Fruit fly (Drosophila melanogaster) whole organism, wandering third instar larva: ENCODE measurements around the gene Cluap1.

Experiments used
- CG9705 ChIP-seq: fragments of 200-800 bp; sonication (Bioruptor generic); optimal IDR thresholded peaks from 2 replicates; lab custom pipeline; 2018; ENCODE audit warnings: missing biosample characterization, mild to moderate bottlenecking, missing genetic modification characterization
- Dif ChIP-seq: fragments of 200-275, 200-300 bp; sonication (Bioruptor generic); optimal IDR thresholded peaks from 2 replicates; lab custom pipeline; 2018; ENCODE audit warnings: missing biosample characterization, missing genetic modification characterization; ENCODE audit not compliant: partially characterized antibody
- Hr78 ChIP-seq: fragments of >200 bp; optimal IDR thresholded peaks from 2 replicates; lab custom pipeline; 2017; ENCODE audit warnings: missing biosample characterization, missing genetic modification characterization
- Jra ChIP-seq: sonication (Bioruptor generic); optimal IDR thresholded peaks from 2 replicates; lab custom pipeline; 2016; ENCODE audit warnings: missing biosample characterization, missing genetic modification characterization
- OdsH ChIP-seq: fragments of 200-800 bp; sonication (Bioruptor generic); optimal IDR thresholded peaks from 2 replicates; lab custom pipeline; 2016; ENCODE audit warnings: missing biosample characterization, mild to moderate bottlenecking, missing genetic modification characterization
- Rel ChIP-seq, 2 experiments: fragments of 200-800 bp; sonication (Bioruptor generic) in 1 of 2; optimal IDR thresholded peaks; 2 replicates in 1 of 2; 3 replicates in 1 of 2; lab custom pipeline; 2016 to 2019; ENCODE audit warnings: mild to moderate bottlenecking in 2 of 2, missing biosample characterization in 2 of 2, missing genetic modification characterization in 2 of 2, moderate library complexity in 1 of 2
- Sp1 ChIP-seq: fragments of 200-800 bp; sonication (Bioruptor generic); optimal IDR thresholded peaks from 3 replicates; lab custom pipeline; 2019; ENCODE audit warnings: missing biosample characterization, mild to moderate bottlenecking, missing genetic modification characterization, moderate library complexity
- Vsx2 ChIP-seq: fragments of 200-300, 225-300 bp; sonication (Bioruptor generic); optimal IDR thresholded peaks from 2 replicates; lab custom pipeline; 2018; ENCODE audit warnings: missing biosample characterization, missing genetic modification characterization; ENCODE audit not compliant: partially characterized antibody
- br ChIP-seq: fragments of 200-800 bp; sonication (Bioruptor generic); optimal IDR thresholded peaks from 2 replicates; lab custom pipeline; 2016; ENCODE audit warnings: missing biosample characterization, missing genetic modification characterization
- dmrt93B ChIP-seq: fragments of 200-800 bp; sonication (Bioruptor generic); optimal IDR thresholded peaks from 2 replicates; lab custom pipeline; 2018; ENCODE audit warnings: missing biosample characterization, mild to moderate bottlenecking, missing genetic modification characterization
- dsf ChIP-seq: sonication (Bioruptor generic); optimal IDR thresholded peaks from 2 replicates; lab custom pipeline; 2016; ENCODE audit warnings: missing biosample characterization, missing genetic modification characterization, borderline replicate concordance
- ey ChIP-seq: fragments of 200-800 bp; sonication (Bioruptor generic); optimal IDR thresholded peaks from 2 replicates; lab custom pipeline; 2016; ENCODE audit warnings: missing biosample characterization, missing genetic modification characterization
- pan ChIP-seq: fragments of >200 bp; optimal IDR thresholded peaks from 2 replicates; lab custom pipeline; 2017
- woc ChIP-seq: sonication (Bioruptor generic); optimal IDR thresholded peaks from 2 replicates; lab custom pipeline; 2016; ENCODE audit warnings: missing biosample characterization, mild to moderate bottlenecking, missing genetic modification characterization

Cluap1 gene

DNA sequence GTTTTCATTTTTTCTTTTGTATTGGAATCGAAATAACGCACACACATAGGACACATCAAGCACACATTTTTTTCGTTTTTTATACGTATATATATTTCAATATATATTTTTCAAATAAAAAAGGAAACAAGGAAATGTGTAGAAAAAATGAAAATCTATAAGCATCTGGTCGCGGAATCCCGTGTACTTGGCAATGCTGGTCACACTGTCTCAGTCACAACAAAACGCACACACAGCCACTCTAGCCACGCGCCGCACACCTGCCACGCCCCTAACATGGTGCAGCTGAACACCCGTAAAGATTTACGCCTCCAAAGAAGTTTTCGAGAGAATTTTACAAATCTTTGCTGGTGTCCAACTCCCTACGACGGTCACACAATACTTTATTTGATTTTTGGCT is 44.6 kb downstream of the Cluap1 start:
- TF ChIP-seq OdsH (no peak), woc (GFP tag; lab: Kevin White, UChicago) (no peak), pan (lab: Kevin White, UChicago) (no peak), br (GFP tag; lab: Kevin White, UChicago) (no peak), Jra (GFP tag; lab: Kevin White, UChicago) (no peak), Vsx2 (GFP tag; lab: Kevin White, UChicago) (no peak), Hr78 (GFP tag; lab: Kevin White, UChicago) (no peak), dmrt93B (GFP tag; lab: Kevin White, UChicago) (no peak), ey (no peak), Dif (no peak), Sp1 (no peak), CG9705 (GFP tag; lab: Kevin White, UChicago) (no peak), dsf (no peak), Rel (GFP tag; optimal IDR thresholded peaks at IDR 0.05; lab: Kevin White, UChicago) (no peak), Rel (tag; optimal IDR thresholded peaks at IDR 0.05; lab: Kevin White, UChicago) (no peak)
